Fruit fly (Drosophila melanogaster) S2 (cell line): ENCODE measurements around the gene CG42299.

Experiments
- CG8478 ChIP-seq: fragments of >200 bp; optimal IDR thresholded peaks from 2 replicates; lab custom pipeline; 2018
- CTCF ChIP-seq, 2 experiments: fragments of >200 bp; optimal IDR thresholded peaks; 2 replicates each; lab custom pipeline; 2018

DNA sequence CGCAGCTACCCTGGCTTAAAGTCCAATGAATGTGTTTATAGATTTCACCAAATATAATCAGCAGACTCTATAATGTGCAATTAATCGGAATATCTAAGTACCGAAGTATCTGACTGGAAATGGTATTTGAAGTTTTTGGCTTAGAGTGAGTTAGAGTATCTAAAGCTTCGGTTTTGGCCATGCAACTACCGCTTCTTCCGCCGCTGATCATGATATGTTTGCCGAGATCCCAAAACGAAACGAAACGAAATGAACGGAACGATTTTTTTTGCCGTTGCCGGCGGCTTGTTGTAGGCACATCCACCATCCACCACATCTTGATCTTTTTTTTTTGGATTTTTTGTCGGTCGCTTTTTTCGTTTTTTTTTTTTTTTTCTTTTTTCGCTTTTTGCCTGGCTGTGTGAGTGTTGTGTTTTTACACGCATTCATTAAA is 47.5 kb upstream of the CG42299 start:
- TF ChIP-seq CG8478 (lab: Kevin White, UChicago) (no peak), CTCF (optimal IDR thresholded peaks at IDR 0.05; lab: Kevin White, UChicago) (no peak)
